Worm (Caenorhabditis elegans) whole organism, midembryonic: Measurements from ENCODE around the gene ZK1248.11.
"Not testable (repeated sequence)": the region's sequence is repeated elsewhere in the genome, so short reads cannot be mapped to it uniquely, and the experiment has no call there.

ENCODE experiments used
- T22C8.4 ChIP-seq: fragments of 200-800 bp; sonication (Bioruptor generic); IDR thresholded peaks from 2 replicates; pipeline ENCODE4 v1.3.6; 2022; ENCODE audit warnings: missing genetic modification characterization, missing compliant biosample characterization
- cog-1 ChIP-seq: sonication (generic microtip); optimal IDR thresholded peaks from 2 replicates; lab custom pipeline; 2016; ENCODE audit warnings: missing genetic modification characterization, missing compliant biosample characterization
- flt-1 ChIP-seq: fragments of 200-800 bp; sonication (Bioruptor generic); IDR thresholded peaks from 2 replicates; pipeline ENCODE4 v1.3.6; 2022; ENCODE audit warnings: missing genetic modification characterization, missing compliant biosample characterization
- klf-2 ChIP-seq: fragments of 200-800 bp; sonication (Bioruptor generic); conservative IDR thresholded peaks from 2 replicates; pipeline ENCODE4 v1.3.6; 2022; ENCODE audit warnings: missing genetic modification reagents, missing genetic modification characterization, missing compliant biosample characterization
- med-1 ChIP-seq: sonication (generic microtip); optimal IDR thresholded peaks from 2 replicates; lab custom pipeline; 2017; ENCODE audit warnings: missing genetic modification characterization, mild to moderate bottlenecking, missing compliant biosample characterization, antibody characterized with exemption, missing genetic modification reagents; ENCODE audit not compliant: insufficient read depth
- ref-1 ChIP-seq: fragments of 200-800 bp; sonication (Bioruptor generic); conservative IDR thresholded peaks from 2 replicates; pipeline ENCODE4 v1.3.6; 2022; ENCODE audit warnings: missing genetic modification reagents, missing genetic modification characterization, missing compliant biosample characterization
- tab-1 ChIP-seq: fragments of 200-800 bp; sonication (Bioruptor generic); IDR thresholded peaks from 2 replicates; pipeline ENCODE4 v1.3.6; 2022; ENCODE audit warnings: missing genetic modification characterization, missing compliant biosample characterization
- ztf-23 ChIP-seq: fragments of 200-800 bp; sonication (Bioruptor generic); IDR thresholded peaks from 2 replicates; pipeline ENCODE4 v1.3.6; 2022; ENCODE audit warnings: missing genetic modification reagents, missing genetic modification characterization, missing compliant biosample characterization
- ztf-29 ChIP-seq: fragments of 200-800 bp; sonication (Bioruptor generic); IDR thresholded peaks from 2 replicates; pipeline ENCODE4 v1.3.6; 2022; ENCODE audit warnings: missing genetic modification reagents, missing genetic modification characterization, missing compliant biosample characterization

Gene ZK1248.11

ce11 chrII:5820282-5820762, 8.1 kb downstream of the ZK1248.11 start, which contains the start of gene ehs-1:
Gene ehs-1 (plus strand): TSS chrII:5820712.
- TF ChIP-seq klf-2 (GFP tag; lab: Robert Waterston, UW) (no peak), flt-1 (GFP tag; lab: Robert Waterston, UW) (no peak), T22C8.4 (no peak), tab-1 (no peak), ref-1 (GFP tag; lab: Robert Waterston, UW) (no peak), cog-1 (tag; lab: Kevin White, UChicago) (no peak), ztf-23 (GFP tag; lab: Robert Waterston, UW) (no peak), ztf-29 (GFP tag; lab: Robert Waterston, UW) (no peak), med-1 (GFP tag; lab: Kevin White, UChicago) (no peak)

- TF ChIP-seq ztf-23 (GFP tag; lab: Robert Waterston, UW) (0 out of 2 replicates have a peak, but pooled peaks have one; percentile 48), flt-1 (GFP tag; lab: Robert Waterston, UW) (peak; percentile 52; the same call in 1 of the 2 replicates), T22C8.4 (no peak)
These were observed 8.7 kb downstream of the ZK1248.11 start for ce11 chrII:5819655-5820054.

- TF ChIP-seq T22C8.4 (no peak), ztf-29 (GFP tag; lab: Robert Waterston, UW) (no peak), med-1 (GFP tag; lab: Kevin White, UChicago) (no peak), tab-1 (no peak), ztf-23 (GFP tag; lab: Robert Waterston, UW) (no peak), flt-1 (GFP tag; lab: Robert Waterston, UW) (no peak), klf-2 (GFP tag; lab: Robert Waterston, UW) (no peak), cog-1 (tag; lab: Kevin White, UChicago) (no peak), ref-1 (GFP tag; lab: Robert Waterston, UW) (no peak)
These were observed 10.1 kb downstream of the ZK1248.11 start, which contains the start of gene ZK1248.4 for ce11 chrII:5818298-5818697. Gene ZK1248.4 (plus strand): TSS chrII:5818598.

ce11 chrII:5816346-5816745, 12.0 kb downstream of the ZK1248.11 start, which contains the start of gene ZK1248.20:
Gene ZK1248.20 (plus strand): TSS chrII:5816646.
- TF ChIP-seq tab-1 (no peak), klf-2 (GFP tag; lab: Robert Waterston, UW) (no peak)

- TF ChIP-seq flt-1 (GFP tag; lab: Robert Waterston, UW); ztf-29 (GFP tag; lab: Robert Waterston, UW); med-1 (GFP tag; lab: Kevin White, UChicago): not testable (repeated sequence)
These were observed 13.0 kb downstream of the ZK1248.11 start, which contains the start of gene wago-5 for ce11 chrII:5815382-5815781. Gene wago-5 (minus strand): TSS chrII:5815482.

ce11 chrII:5810230-5810629, 18.2 kb downstream of the ZK1248.11 start, which contains the start of the genes msp-64 and ZK1248.5:
Gene msp-64 (minus strand): TSS chrII:5810330.
Gene ZK1248.5 (plus strand): TSS chrII:5810514.
- TF ChIP-seq ztf-29 (GFP tag; lab: Robert Waterston, UW) (no peak), T22C8.4 (no peak), ztf-23 (GFP tag; lab: Robert Waterston, UW) (no peak), cog-1 (tag; lab: Kevin White, UChicago) (no peak), ref-1 (GFP tag; lab: Robert Waterston, UW) (no peak), tab-1 (no peak), flt-1 (GFP tag; lab: Robert Waterston, UW) (no peak), med-1 (GFP tag; lab: Kevin White, UChicago) (no peak), klf-2 (GFP tag; lab: Robert Waterston, UW) (no peak)

- TF ChIP-seq klf-2 (GFP tag; lab: Robert Waterston, UW) (no peak), ref-1 (GFP tag; lab: Robert Waterston, UW) (no peak)
These were observed 21.8 kb downstream of the ZK1248.11 start for ce11 chrII:5806563-5806962.

ce11 chrII:5805303-5805702, 23.1 kb downstream of the ZK1248.11 start, which contains the start of gene K05F1.10:
Gene K05F1.10 (minus strand): TSS chrII:5805473.
- TF ChIP-seq ref-1 (GFP tag; lab: Robert Waterston, UW) = no peak
- TF ChIP-seq cog-1 (tag; lab: Kevin White, UChicago) = no peak
- TF ChIP-seq T22C8.4 = no peak
- no peak for TF ChIP-seq tab-1
- no peak for TF ChIP-seq ztf-23 (GFP tag; lab: Robert Waterston, UW)
- no peak for TF ChIP-seq klf-2 (GFP tag; lab: Robert Waterston, UW)
- no peak for TF ChIP-seq med-1 (GFP tag; lab: Kevin White, UChicago)
- no peak for TF ChIP-seq ztf-29 (GFP tag; lab: Robert Waterston, UW)
- no peak for TF ChIP-seq flt-1 (GFP tag; lab: Robert Waterston, UW)

- TF ChIP-seq cog-1 (tag; lab: Kevin White, UChicago) (no peak), ztf-23 (GFP tag; lab: Robert Waterston, UW) (no peak), klf-2 (GFP tag; lab: Robert Waterston, UW) (no peak), flt-1 (GFP tag; lab: Robert Waterston, UW) (no peak), ztf-29 (GFP tag; lab: Robert Waterston, UW) (no peak), T22C8.4 (no peak), med-1 (GFP tag; lab: Kevin White, UChicago) (no peak), tab-1 (no peak), ref-1 (GFP tag; lab: Robert Waterston, UW) (no peak)
These were observed 24.1 kb downstream of the ZK1248.11 start for ce11 chrII:5804288-5804687.

ce11 chrII:5801075-5801474, 27.3 kb downstream of the ZK1248.11 start, which contains the start of the genes K05F1.9 and K05F1.1:
Gene K05F1.9 (minus strand): TSS chrII:5801175.
Gene K05F1.1 (plus strand): TSS chrII:5801382.
- TF ChIP-seq tab-1 (no peak), T22C8.4 (no peak), ref-1 (GFP tag; lab: Robert Waterston, UW) (no peak), flt-1 (GFP tag; lab: Robert Waterston, UW) (no peak), klf-2 (GFP tag; lab: Robert Waterston, UW) (no peak), ztf-29 (GFP tag; lab: Robert Waterston, UW) (no peak), ztf-23 (GFP tag; lab: Robert Waterston, UW) (no peak)
